Fruit fly (Drosophila melanogaster) S2 (cell line): ENCODE data around the gene Plc21C.

Source experiments
- CG8478 ChIP-seq: fragments of >200 bp; optimal IDR thresholded peaks from 2 replicates; lab custom pipeline; 2018
- CTCF ChIP-seq, 2 experiments: fragments of >200 bp; optimal IDR thresholded peaks; 2 replicates each; lab custom pipeline; 2018

The Plc21C gene

DNA sequence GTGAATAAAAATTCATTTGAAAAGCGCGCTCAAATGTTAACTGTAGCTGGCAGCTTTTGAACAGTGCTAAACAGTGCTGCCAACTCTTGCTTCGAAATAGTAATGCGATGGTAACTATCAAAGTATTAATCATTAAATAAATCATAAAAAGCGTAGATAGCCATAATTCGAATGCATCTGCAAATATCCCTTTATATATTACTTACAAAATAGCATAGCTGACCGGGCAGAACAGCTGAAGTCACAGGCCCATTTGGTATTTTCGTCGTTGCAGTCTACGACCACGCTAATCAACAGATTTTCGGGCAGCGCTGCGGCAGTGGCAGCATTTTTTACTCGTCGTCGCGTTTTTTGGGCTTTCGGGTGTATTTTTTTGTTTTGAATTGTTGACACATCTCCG lies at the start of gene Plc21C:
Gene Plc21C, plus strand, starts transcription at position 290 of the 400 bp plus-strand sequence.
- no peak for TF ChIP-seq CTCF (optimal IDR thresholded peaks at IDR 0.05; lab: Kevin White, UChicago)
- TF ChIP-seq CG8478 (lab: Kevin White, UChicago) = no peak

DNA sequence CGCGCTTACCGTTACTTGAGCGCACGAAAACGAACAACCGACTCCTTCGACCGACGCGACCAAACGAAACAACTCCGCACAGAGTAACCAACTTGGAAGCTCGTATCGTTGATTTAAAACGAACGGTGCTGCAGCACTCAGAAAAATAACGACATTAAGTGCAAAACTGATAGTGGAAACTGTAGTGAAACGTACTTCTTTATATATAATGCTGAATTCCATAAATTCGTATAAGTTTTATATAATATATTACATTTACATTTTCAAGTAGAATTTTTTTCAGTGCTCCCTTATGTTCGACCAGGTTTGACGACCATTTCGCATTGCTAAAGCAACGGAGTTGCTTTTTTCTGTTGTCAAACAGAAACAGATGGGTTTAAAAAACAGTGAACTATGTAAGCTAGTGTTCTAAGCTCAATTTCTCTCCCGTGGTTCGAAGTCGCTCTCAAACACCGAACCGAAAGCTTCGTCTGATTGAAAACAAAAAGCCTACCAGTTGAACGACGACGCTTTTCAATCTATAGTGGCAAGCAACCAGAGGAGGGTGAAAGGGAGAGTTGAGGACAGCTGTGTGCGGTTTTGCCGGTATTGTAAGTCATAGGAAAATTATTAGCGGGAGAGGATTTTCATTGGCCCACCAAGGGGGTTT lies 38.2 kb upstream of the Plc21C start, which contains the start of gene CG17075:
Gene CG17075, minus strand, starts transcription at position 65 of the 649 bp plus-strand sequence.
- no peak for TF ChIP-seq CG8478 (lab: Kevin White, UChicago)
- TF ChIP-seq CTCF (optimal IDR thresholded peaks at IDR 0.05; lab: Kevin White, UChicago) = no peak

DNA sequence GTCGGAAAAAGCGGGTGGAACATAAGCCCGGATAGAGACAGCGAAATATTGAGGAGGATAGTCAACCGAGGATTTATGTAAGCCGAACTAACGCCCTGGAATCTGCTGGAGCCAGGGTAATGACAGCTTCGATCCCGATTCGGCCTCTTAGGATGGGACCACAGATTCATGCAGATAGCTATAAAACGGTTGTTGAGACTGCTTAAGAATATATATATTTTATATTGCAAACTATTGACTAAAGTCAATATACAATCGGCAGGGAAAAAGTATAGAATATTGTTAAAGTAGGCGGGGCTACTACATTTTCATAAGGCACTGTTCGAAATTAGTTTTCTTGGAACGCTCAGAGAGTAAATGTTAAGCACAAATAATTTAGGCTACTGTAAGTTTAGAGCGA lies 36.9 kb upstream of the Plc21C start, which contains the start of gene CG3345:
Gene CG3345, plus strand, starts transcription at position 301 of the 400 bp plus-strand sequence.
- TF ChIP-seq CTCF (optimal IDR thresholded peaks at IDR 0.05; lab: Kevin White, UChicago) (no peak), CG8478 (lab: Kevin White, UChicago) (no peak)

DNA sequence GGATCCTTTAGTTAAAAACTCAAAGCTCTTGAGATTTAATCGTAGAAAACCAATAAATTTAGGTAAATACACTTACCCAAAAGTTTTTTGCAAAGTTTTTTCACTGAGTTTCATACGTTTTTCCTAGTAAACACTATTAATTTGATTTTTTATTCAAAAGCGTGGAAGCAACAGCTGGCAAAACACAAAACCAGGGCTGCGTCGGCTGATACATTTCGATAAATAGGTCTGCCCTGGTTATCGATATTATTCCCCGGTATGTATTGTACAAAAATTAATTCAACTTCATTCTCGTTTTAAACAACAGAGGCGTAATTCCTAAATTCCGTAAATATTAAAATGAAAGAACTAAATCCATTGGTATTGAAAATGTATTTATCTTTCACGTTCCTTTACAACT lies 34.2 kb upstream of the Plc21C start, which contains the start of gene Dus1:
Gene Dus1, minus strand, starts transcription at position 192 of the 400 bp plus-strand sequence.
- TF ChIP-seq CG8478 (lab: Kevin White, UChicago) = no peak
- TF ChIP-seq CTCF (optimal IDR thresholded peaks at IDR 0.05; lab: Kevin White, UChicago) = no peak

DNA sequence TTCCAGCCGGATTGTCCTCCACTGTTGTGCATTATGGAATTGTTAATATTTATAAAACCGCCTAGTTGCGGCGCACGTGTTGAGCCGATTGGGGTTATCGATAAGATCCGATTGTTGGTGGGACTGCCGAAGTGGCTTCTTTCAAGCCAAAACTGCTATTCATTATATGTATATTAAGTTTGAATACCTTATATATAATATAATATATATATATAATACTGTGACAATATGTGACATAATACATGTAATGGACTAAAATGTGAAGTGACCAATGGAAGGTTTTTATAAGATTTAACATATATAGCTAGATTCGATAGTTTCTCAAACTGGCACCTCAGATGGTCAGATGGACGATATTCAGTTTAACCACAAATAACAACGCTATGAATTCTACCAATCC lies 32.1 kb upstream of the Plc21C start, which contains the start of the genes mbm and CG11555:
Gene mbm, minus strand, starts transcription at position 113 of the 400 bp plus-strand sequence.
Gene CG11555, plus strand, starts transcription at position 234 of the 400 bp plus-strand sequence.
- no peak for TF ChIP-seq CG8478 (lab: Kevin White, UChicago)

DNA sequence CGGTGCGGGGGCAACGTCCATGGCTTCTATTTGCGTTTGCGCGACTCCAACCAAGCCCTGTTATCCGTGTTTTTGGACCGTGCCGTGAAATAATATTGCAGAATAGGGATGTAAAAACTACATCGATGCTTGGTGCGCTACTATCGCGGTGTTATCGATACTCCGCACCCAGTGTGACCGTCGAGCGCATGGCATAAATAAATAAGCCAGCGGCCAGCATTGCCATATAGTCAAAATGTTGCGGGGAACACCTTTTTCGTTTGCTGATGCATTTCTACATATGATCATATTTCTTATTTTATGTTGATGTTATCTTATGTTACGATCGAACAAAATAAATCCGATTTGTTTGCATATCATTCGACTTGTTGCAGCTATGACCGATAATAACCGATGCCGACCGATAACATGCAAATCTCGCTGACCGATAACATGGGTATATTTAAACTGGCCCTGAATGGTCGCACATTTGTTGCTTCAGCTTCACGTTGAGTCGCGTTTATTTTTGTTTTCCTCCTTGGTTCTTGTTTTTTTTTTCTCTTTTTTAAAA lies 28.5 kb upstream of the Plc21C start, which contains the start of gene smo:
Gene smo, plus strand, starts transcription at position 461 of the 550 bp plus-strand sequence.
- TF ChIP-seq CG8478 (lab: Kevin White, UChicago) (no peak), CTCF (optimal IDR thresholded peaks at IDR 0.05; lab: Kevin White, UChicago) (peak; percentile 32 to 54)

DNA sequence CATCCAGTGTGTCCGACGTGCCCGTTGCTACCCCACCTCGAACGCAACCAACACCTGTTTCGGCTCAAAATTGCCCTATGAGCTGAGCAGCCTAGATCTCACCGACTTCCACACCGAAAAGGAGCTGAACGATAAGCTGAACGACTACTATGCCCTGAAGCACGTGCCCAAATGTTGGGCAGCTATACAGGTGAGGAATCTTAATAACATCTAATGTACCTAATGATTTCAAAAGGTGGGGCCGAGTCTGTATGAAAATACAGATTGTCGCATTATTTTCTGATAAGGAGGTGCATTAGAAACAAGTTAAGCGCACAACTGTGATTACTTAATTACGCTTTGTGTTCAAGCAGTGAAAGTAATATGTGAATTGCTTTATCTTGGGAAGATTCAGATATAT lies 27.6 kb upstream of the Plc21C start, which contains the start of gene CG17078:
Gene CG17078, minus strand, starts transcription at position 101 of the 400 bp plus-strand sequence.
- no peak for TF ChIP-seq CG8478 (lab: Kevin White, UChicago)
- TF ChIP-seq CTCF (optimal IDR thresholded peaks at IDR 0.05; lab: Kevin White, UChicago) = no peak

DNA sequence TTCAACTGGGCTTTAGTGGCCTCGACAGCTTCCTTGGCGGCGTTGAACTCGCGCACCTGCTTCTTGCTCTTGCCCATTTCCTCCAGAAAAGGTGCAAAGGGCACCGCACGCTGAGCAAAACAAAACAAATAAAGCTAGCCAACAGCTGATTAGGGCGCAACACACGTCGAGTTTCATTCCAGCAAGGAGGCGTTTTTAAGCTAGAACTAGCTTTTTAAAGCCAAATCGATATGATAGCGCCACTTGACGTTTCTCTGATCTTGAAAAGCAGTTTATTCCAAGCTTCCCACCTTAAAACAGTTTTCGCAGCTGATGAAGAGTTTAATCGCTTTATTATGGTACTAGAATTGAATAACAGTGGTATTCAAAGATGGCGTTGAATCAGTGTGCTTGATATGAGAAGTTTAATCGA lies 22.7 kb upstream of the Plc21C start, which contains the start of gene CG11601:
Gene CG11601, minus strand, starts transcription at position 199 of the 412 bp plus-strand sequence.
- TF ChIP-seq CG8478 (lab: Kevin White, UChicago) = no peak
- peak in 1 of 2 experiments; percentile 35 for TF ChIP-seq CTCF (optimal IDR thresholded peaks at IDR 0.05; lab: Kevin White, UChicago)

DNA sequence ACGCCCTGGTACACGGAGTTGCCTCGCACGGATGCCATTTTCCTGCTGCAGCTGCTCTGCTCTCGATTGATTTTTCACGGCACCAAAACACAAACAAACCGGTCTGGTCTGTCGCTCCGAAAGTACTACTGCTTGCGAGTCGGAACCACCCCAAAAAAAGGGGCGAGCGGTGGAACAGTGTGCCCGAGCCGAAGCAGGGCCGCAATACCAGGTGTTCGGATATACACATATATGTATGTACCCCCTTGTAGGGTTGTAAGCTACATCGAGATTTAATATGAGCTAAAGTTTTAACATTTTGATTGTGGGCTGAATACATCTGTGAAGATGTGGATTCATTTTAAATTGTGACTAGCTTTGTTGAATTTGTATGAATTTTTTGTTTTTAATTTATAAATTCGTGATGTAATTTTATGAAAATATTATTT lies 20.1 kb upstream of the Plc21C start:
- no peak for TF ChIP-seq CG8478 (lab: Kevin White, UChicago)
- TF ChIP-seq CTCF (optimal IDR thresholded peaks at IDR 0.05; lab: Kevin White, UChicago) = no peak

DNA sequence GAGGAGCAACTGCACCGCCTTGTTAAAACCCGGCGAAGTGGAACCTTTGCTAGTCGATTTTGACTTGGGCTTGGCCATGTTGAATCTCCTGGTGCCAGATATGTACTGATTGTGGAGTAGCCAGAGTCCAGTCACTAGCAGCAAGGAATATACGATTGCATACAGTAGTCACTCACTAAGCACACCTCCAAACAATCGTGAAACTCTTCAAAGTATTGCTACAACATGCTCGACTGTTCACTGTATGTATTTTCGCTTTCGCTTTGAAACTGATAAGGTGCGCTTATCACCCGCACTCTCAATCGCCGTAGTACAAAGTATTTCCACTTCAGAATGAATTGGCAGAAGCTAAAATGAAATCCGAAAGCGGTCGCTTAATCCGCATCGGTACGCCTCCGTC lies 19.3 kb upstream of the Plc21C start:
- TF ChIP-seq CTCF (optimal IDR thresholded peaks at IDR 0.05; lab: Kevin White, UChicago) (no peak), CG8478 (lab: Kevin White, UChicago) (no peak)

DNA sequence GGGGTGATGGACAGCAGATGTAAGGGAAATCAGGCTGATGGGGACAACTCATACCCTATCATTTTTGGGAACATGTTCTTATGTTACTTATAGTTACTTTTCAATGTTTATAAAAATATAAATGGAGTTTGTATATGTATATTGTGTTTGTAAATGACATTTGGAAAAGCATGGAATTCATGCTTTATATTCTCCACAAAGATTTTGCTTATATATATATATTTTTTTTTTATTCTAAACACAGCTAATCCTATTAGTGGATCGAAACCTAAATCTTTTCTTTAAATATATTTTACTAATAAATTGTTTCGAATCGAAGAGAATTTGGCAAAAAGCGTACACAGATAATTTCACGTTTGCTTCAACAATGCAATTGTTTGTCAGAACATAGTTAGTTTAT lies 16.7 kb upstream of the Plc21C start, which contains the start of gene Amnionless:
Gene Amnionless, minus strand, starts transcription at position 101 of the 400 bp plus-strand sequence.
- TF ChIP-seq CG8478 (lab: Kevin White, UChicago) = no peak
- TF ChIP-seq CTCF (optimal IDR thresholded peaks at IDR 0.05; lab: Kevin White, UChicago) = no peak

DNA sequence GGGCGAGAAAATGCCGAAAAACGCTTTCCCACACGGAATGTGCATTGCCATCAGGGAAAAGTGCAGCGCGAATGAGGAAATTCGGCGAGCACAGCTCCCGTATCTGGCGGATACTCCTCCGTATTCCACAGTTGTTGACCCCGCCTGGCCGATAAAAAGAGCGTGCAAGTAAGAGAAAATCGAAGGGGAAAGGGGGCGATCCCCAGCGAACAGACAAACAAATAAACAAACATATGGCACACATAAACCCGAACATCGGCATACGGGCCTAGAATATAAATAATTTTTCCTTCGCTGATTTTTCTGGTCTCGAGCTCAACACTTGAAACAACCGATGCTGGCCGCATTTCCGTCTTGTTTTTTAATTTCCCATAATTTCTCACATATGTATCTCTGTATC lies 15.4 kb upstream of the Plc21C start:
- TF ChIP-seq CTCF (optimal IDR thresholded peaks at IDR 0.05; lab: Kevin White, UChicago) = no peak

DNA sequence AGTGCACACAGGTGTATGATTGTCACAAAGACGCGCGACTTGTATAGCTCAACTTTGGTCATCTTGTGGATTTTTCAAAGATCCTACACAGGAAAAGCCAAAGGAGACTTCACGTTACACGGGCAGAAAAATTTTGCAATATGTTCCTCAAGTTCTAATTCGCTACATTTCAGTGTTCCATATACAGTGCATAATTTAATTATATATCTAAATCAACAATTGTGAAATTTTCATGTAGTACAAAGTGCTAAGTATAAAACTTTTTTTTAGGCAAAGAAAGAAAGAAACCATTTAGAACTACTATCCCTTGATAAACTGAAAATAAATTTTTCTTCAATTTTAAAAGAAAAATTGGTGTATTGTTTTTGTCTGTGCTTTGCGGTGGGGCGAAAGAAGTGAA lies 14.8 kb upstream of the Plc21C start:
- no peak for TF ChIP-seq CG8478 (lab: Kevin White, UChicago)
- TF ChIP-seq CTCF (optimal IDR thresholded peaks at IDR 0.05; lab: Kevin White, UChicago) = no peak

DNA sequence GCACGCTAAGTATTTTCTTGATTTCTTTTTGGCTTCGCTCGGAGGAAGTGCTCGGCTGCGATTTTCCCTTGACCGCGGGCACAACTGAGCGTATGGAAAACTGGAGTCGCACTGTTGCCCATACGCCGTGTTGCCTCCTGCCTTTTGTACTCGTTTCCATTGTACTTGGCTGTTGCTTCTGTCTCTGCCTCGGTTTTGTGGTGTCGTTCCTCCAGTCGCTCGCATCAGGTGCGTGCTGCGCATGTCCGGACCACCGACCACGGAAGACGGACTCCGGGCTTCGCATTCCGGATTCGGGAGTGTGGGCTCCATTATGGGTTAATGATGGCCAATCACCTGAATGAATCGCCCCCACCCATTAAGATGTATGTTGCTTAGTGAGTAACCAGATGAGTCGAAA lies 14.1 kb upstream of the Plc21C start, which contains the start of gene CG3625:
Gene CG3625, minus strand, starts transcription at position 139 of the 400 bp plus-strand sequence.
- no peak for TF ChIP-seq CG8478 (lab: Kevin White, UChicago)
- TF ChIP-seq CTCF (optimal IDR thresholded peaks at IDR 0.05; lab: Kevin White, UChicago) = no peak

DNA sequence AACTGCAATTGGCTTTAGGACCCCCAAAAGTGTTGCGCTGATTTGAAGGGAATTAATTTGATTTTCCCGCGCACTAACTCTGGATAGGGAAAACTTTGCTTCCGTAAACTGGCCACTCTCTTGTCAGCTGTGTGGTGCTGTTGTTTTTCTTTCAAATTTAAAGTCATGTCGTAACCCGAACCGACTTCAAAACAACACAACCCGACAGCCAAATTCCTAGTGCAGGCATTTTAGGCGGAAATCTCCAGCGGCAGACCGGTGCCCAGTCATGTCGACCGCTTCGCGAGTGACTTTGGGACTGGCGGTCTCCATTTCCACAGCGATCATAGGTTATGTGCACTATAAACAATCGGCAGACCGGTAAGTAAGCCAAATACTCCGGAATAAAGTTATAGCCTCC lies 13.4 kb upstream of the Plc21C start, which contains the start of gene CG11562:
Gene CG11562, plus strand, starts transcription at position 119 of the 400 bp plus-strand sequence.
- TF ChIP-seq CG8478 (lab: Kevin White, UChicago) (no peak), CTCF (optimal IDR thresholded peaks at IDR 0.05; lab: Kevin White, UChicago) (no peak)
